Worm (Caenorhabditis elegans): ENCODE data around the gene C37C3.9.

DNA sequence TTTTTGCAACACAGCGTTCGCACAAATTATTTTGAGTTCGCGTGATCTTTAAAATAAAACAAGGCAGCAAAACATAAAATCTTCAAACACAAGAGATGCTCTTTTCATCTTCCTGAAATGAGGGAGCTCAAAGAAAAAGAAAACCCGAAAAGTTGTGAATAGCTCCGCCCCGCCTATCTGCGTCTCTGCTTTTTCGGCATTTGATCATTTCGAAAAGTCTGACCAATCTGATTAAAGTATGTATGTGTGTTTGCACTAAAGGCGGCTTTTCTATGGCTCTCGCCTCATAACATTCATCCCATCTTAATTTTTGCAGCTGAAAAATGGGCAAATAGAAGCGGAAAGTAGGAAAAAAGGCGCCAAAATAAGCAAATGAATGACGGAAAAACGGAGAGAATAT, 34.9 kb downstream of the C37C3.9 start:
- TF ChIP-seq tbx-2 (tag; optimal IDR thresholded peaks at IDR 0.05) (no peak), ama-1 (optimal IDR thresholded peaks at IDR 0.05) (no peak), skn-1 (tag; optimal IDR thresholded peaks at IDR 0.05) (no peak), nhr-28 (tag; optimal IDR thresholded peaks at IDR 0.05) (no peak), lir-3 (tag; optimal IDR thresholded peaks at IDR 0.05; ENCODE audit: poor library complexity) (no peak), lin-39 (tag; optimal IDR thresholded peaks at IDR 0.05) (no peak), nhr-85 (tag) (no peak), zip-4 (GFP tag; optimal IDR thresholded peaks at IDR 0.05) (no peak), aha-1 (tag; optimal IDR thresholded peaks at IDR 0.05) (no peak), snu-23 (GFP tag; optimal IDR thresholded peaks at IDR 0.05) (no peak), elt-2 (tag; optimal IDR thresholded peaks at IDR 0.05) (no peak), tlp-1 (tag; optimal IDR thresholded peaks at IDR 0.05) (no peak)
